Fruit fly (Drosophila melanogaster) whole organism, embryonic: ENCODE data around the gene Pp1alpha-96A.

Experiments
- Bgb ChIP-seq: fragments of 200-800 bp; sonication (Bioruptor generic); IDR thresholded peaks from 2 replicates; pipeline ENCODE4 v1.3.6; 2022; ENCODE audit warnings: missing biosample characterization, missing genetic modification characterization; ENCODE audit not compliant: partially characterized antibody
- CG10654 ChIP-seq: fragments of 200-800 bp; sonication (Bioruptor generic); optimal IDR thresholded peaks from 2 replicates; lab custom pipeline; 2016; ENCODE audit warnings: missing biosample characterization, missing genetic modification characterization
- CG10979 ChIP-seq: fragments of 200-800 bp; sonication (Bioruptor generic); optimal IDR thresholded peaks from 2 replicates; lab custom pipeline; 2018; ENCODE audit warnings: missing biosample characterization, mild to moderate bottlenecking, missing genetic modification characterization, moderate library complexity
- CG11093 ChIP-seq: fragments of 200-800 bp; sonication (Bioruptor generic); IDR thresholded peaks from 3 replicates; pipeline ENCODE4 v1.3.6; 2022; ENCODE audit warnings: missing biosample characterization, missing genetic modification characterization
- CG11560 ChIP-seq: fragments of 200-800 bp; sonication (Bioruptor generic); IDR thresholded peaks from 3 replicates; pipeline ENCODE4 v1.3.6; 2022; ENCODE audit warnings: missing biosample characterization, missing genetic modification characterization
- CG13624 ChIP-seq: fragments of 200-800 bp; sonication (Bioruptor generic); optimal IDR thresholded peaks from 2 replicates; lab custom pipeline; 2016; ENCODE audit warnings: missing biosample characterization, missing genetic modification characterization
- CG1832 ChIP-seq: fragments of 200-800 bp; sonication (Bioruptor generic); optimal IDR thresholded peaks from 2 replicates; lab custom pipeline; 2017; ENCODE audit warnings: missing biosample characterization, mild to moderate bottlenecking, missing genetic modification characterization, inconsistent platforms
- CG2129 ChIP-seq: fragments of 200-800 bp; sonication (Bioruptor generic); IDR thresholded peaks from 2 replicates; pipeline ENCODE4 v1.3.6; 2022; ENCODE audit warnings: missing biosample characterization, missing genetic modification characterization; ENCODE audit not compliant: partially characterized antibody
- CG2202 ChIP-seq: fragments of 200-800 bp; sonication (Bioruptor generic); optimal IDR thresholded peaks from 2 replicates; lab custom pipeline; 2018; ENCODE audit warnings: missing biosample characterization, mild to moderate bottlenecking, missing genetic modification characterization
- CG2889 ChIP-seq: fragments of 200-800 bp; sonication (Bioruptor generic); IDR thresholded peaks from 3 replicates; pipeline ENCODE4 v1.3.6; 2022; ENCODE audit warnings: missing biosample characterization, missing genetic modification characterization
- CG34422 ChIP-seq: fragments of 200-800 bp; sonication (Bioruptor generic); IDR thresholded peaks from 3 replicates; pipeline ENCODE4 v1.3.6; 2022; ENCODE audit warnings: missing biosample characterization, missing genetic modification characterization
- CG3995 ChIP-seq: fragments of 200-800 bp; sonication (Bioruptor generic); optimal IDR thresholded peaks from 3 replicates; lab custom pipeline; 2016; ENCODE audit warnings: missing biosample characterization, missing genetic modification characterization
- CG6254 ChIP-seq: fragments of 200-800 bp; sonication (Bioruptor generic); optimal IDR thresholded peaks from 3 replicates; lab custom pipeline; 2017; ENCODE audit warnings: mild to moderate bottlenecking, missing biosample characterization, missing genetic modification reagents, missing genetic modification characterization
- CG6683 ChIP-seq: fragments of 200-800 bp; sonication (Bioruptor generic); optimal IDR thresholded peaks from 2 replicates; lab custom pipeline; 2017; ENCODE audit warnings: missing biosample characterization, mild to moderate bottlenecking, missing genetic modification characterization, missing genetic modification reagents
- CG6689 ChIP-seq: fragments of 200-800 bp; sonication (Bioruptor generic); IDR thresholded peaks from 2 replicates; pipeline ENCODE4 v1.3.6; 2022; ENCODE audit warnings: missing biosample characterization, missing genetic modification characterization
- CG6791 ChIP-seq: fragments of 200-800 bp; sonication (Bioruptor generic); IDR thresholded peaks from 3 replicates; pipeline ENCODE4 v1.3.6; 2022; ENCODE audit warnings: missing biosample characterization, missing genetic modification characterization; ENCODE audit not compliant: partially characterized antibody
- CG6813 ChIP-seq: fragments of 200-800 bp; sonication (Bioruptor generic); optimal IDR thresholded peaks from 2 replicates; lab custom pipeline; 2017; ENCODE audit warnings: missing biosample characterization, missing genetic modification characterization, mild to moderate bottlenecking, moderate library complexity, missing genetic modification reagents
- CG7372 ChIP-seq: fragments of 200-800 bp; sonication (Bioruptor generic); IDR thresholded peaks from 2 replicates; pipeline ENCODE4 v1.3.6; 2022; ENCODE audit warnings: missing biosample characterization, missing genetic modification characterization
- Dad ChIP-seq: fragments of 200-800 bp; sonication (Bioruptor generic); optimal IDR thresholded peaks from 3 replicates; lab custom pipeline; 2016; ENCODE audit warnings: missing biosample characterization, missing genetic modification characterization
- Doc3 ChIP-seq: fragments of 200-800 bp; sonication (Bioruptor generic); IDR thresholded peaks from 3 replicates; pipeline ENCODE4 v1.3.6; 2022; ENCODE audit warnings: missing biosample characterization, missing genetic modification characterization; ENCODE audit not compliant: partially characterized antibody
- Ets97D ChIP-seq: fragments of 200-800 bp; sonication (Bioruptor generic); optimal IDR thresholded peaks from 3 replicates; lab custom pipeline; 2016; ENCODE audit warnings: missing biosample characterization, missing genetic modification characterization
- Fer3 ChIP-seq: fragments of 200-800 bp; sonication (Bioruptor generic); optimal IDR thresholded peaks from 2 replicates; lab custom pipeline; 2018; ENCODE audit warnings: missing biosample characterization, mild to moderate bottlenecking, missing genetic modification characterization, moderate library complexity
- GATAe ChIP-seq: fragments of 200-800 bp; sonication (Bioruptor generic); conservative IDR thresholded peaks from 2 replicates; pipeline ENCODE4 v1.3.6; 2022; ENCODE audit warnings: missing biosample characterization, missing genetic modification characterization
- Hr51 ChIP-seq, 2 experiments: fragments of 200-800 bp; sonication (Bioruptor generic); optimal IDR thresholded peaks; 2 replicates in 1 of 2; 3 replicates in 1 of 2; lab custom pipeline; 2016 to 2018; ENCODE audit warnings: missing biosample characterization in 2 of 2, missing genetic modification characterization in 2 of 2, mild to moderate bottlenecking in 1 of 2, moderate library complexity in 1 of 2
- MESR4 ChIP-seq: fragments of 200-800 bp; sonication (Bioruptor generic); optimal IDR thresholded peaks from 2 replicates; lab custom pipeline; 2018; ENCODE audit warnings: missing biosample characterization, mild to moderate bottlenecking, missing genetic modification characterization, moderate library complexity
- Med ChIP-seq: fragments of 200-800 bp; sonication (Bioruptor generic); peaks from one replicate; lab custom pipeline; 2016; ENCODE audit warnings: missing biosample characterization, missing genetic modification characterization, mild to moderate bottlenecking, inconsistent platforms, moderate library complexity
- Optix ChIP-seq: fragments of 200-800 bp; sonication (Bioruptor generic); IDR thresholded peaks from 3 replicates; pipeline ENCODE4 v1.3.6; 2022; ENCODE audit warnings: missing biosample characterization, missing genetic modification characterization
- Ravus ChIP-seq: fragments of 200-800 bp; sonication (Bioruptor generic); IDR thresholded peaks from 2 replicates; pipeline ENCODE4 v1.3.6; 2022; ENCODE audit warnings: missing biosample characterization, missing genetic modification characterization
- Scr ChIP-seq: fragments of 200-800 bp; sonication (Bioruptor generic); IDR thresholded peaks from 2 replicates; pipeline ENCODE4 v1.3.6; 2022; ENCODE audit warnings: missing biosample characterization, missing genetic modification characterization; ENCODE audit not compliant: partially characterized antibody
- Sox102F ChIP-seq: fragments of 200-800 bp; sonication (Bioruptor generic); optimal IDR thresholded peaks from 2 replicates; lab custom pipeline; 2018; ENCODE audit warnings: missing biosample characterization, mild to moderate bottlenecking, missing genetic modification characterization, moderate library complexity
- Sry-δ ChIP-seq: fragments of 200-800 bp; sonication (Bioruptor generic); optimal IDR thresholded peaks from 2 replicates; lab custom pipeline; 2016; ENCODE audit warnings: missing biosample characterization, missing genetic modification characterization
- Xrp1 ChIP-seq: fragments of 200-800 bp; sonication (Bioruptor generic); IDR thresholded peaks from 2 replicates; pipeline ENCODE4 v1.3.6; 2022; ENCODE audit warnings: missing biosample characterization, missing genetic modification characterization
- ase ChIP-seq: fragments of 200-800 bp; sonication (Bioruptor generic); IDR thresholded peaks from 3 replicates; pipeline ENCODE4 v1.3.6; 2022; ENCODE audit warnings: missing biosample characterization, missing genetic modification characterization
- ash1 ChIP-seq: fragments of 200-800 bp; sonication (Bioruptor generic); optimal IDR thresholded peaks from 2 replicates; lab custom pipeline; 2018; ENCODE audit warnings: missing biosample characterization, mild to moderate bottlenecking, missing genetic modification characterization
- ato ChIP-seq: fragments of 200-800 bp; sonication (Bioruptor generic); IDR thresholded peaks from 2 replicates; pipeline ENCODE4 v1.3.6; 2022; ENCODE audit warnings: missing biosample characterization, missing genetic modification characterization; ENCODE audit not compliant: partially characterized antibody
- bcd ChIP-seq: fragments of 200-800 bp; sonication (Bioruptor generic); optimal IDR thresholded peaks from 2 replicates; lab custom pipeline; 2017; ENCODE audit warnings: missing biosample characterization, mild to moderate bottlenecking, missing genetic modification characterization
- bsh ChIP-seq, 2 experiments: fragments of 200-800 bp; sonication (Bioruptor generic); optimal IDR thresholded peaks; 2 replicates each; lab custom pipeline; 2017 to 2018; ENCODE audit warnings: mild to moderate bottlenecking in 2 of 2, missing biosample characterization in 2 of 2, missing genetic modification characterization in 2 of 2, moderate library complexity in 1 of 2
- chm ChIP-seq: fragments of 200-800 bp; sonication (Bioruptor generic); IDR thresholded peaks from 2 replicates; pipeline ENCODE4 v1.3.6; 2022; ENCODE audit warnings: missing biosample characterization, missing genetic modification characterization
- dimm ChIP-seq: fragments of 200-800 bp; sonication (Bioruptor generic); IDR thresholded peaks from 2 replicates; pipeline ENCODE4 v1.3.6; 2022; ENCODE audit warnings: missing biosample characterization, missing genetic modification characterization
- dmrt99B ChIP-seq: fragments of 200-800 bp; sonication (Bioruptor generic); optimal IDR thresholded peaks from 2 replicates; lab custom pipeline; 2018; ENCODE audit warnings: missing biosample characterization, mild to moderate bottlenecking, missing genetic modification characterization, moderate library complexity
- en ChIP-seq: fragments of 200-800 bp; sonication (Bioruptor generic); optimal IDR thresholded peaks from 2 replicates; lab custom pipeline; 2016; ENCODE audit warnings: missing biosample characterization, missing genetic modification characterization
- gro ChIP-seq: fragments of 200-800 bp; sonication (Bioruptor generic); optimal IDR thresholded peaks from 2 replicates; lab custom pipeline; 2016; ENCODE audit warnings: missing biosample characterization, missing genetic modification characterization
- h ChIP-seq: fragments of >200 bp; optimal IDR thresholded peaks from 2 replicates; lab custom pipeline; 2017
- ken ChIP-seq: fragments of 200-800 bp; sonication (Bioruptor generic); IDR thresholded peaks from 3 replicates; pipeline ENCODE4 v1.3.6; 2022; ENCODE audit warnings: missing biosample characterization, missing genetic modification characterization
- lmd ChIP-seq: fragments of 200-800 bp; sonication (Bioruptor generic); IDR thresholded peaks from 2 replicates; pipeline ENCODE4 v1.3.6; 2022; ENCODE audit warnings: missing biosample characterization, missing genetic modification characterization
- lov ChIP-seq, 2 experiments: fragments of 200-800 bp in 1 of 2; fragments of >200 bp in 1 of 2; sonication (Bioruptor generic) in 1 of 2; IDR thresholded peaks in 1 of 2; optimal IDR thresholded peaks in 1 of 2; 2 replicates in 1 of 2; 3 replicates in 1 of 2; pipeline versions ENCODE4 v1.3.6 to Lab custom; 2017 to 2022; ENCODE audit warnings: missing biosample characterization in 1 of 2, missing genetic modification characterization in 1 of 2
- shn ChIP-seq: fragments of 200-800 bp; sonication (Bioruptor generic); optimal IDR thresholded peaks from 3 replicates; lab custom pipeline; 2016; ENCODE audit warnings: missing biosample characterization, missing genetic modification characterization
- slp2 ChIP-seq: fragments of 200-800 bp; sonication (Bioruptor generic); optimal IDR thresholded peaks from 2 replicates; lab custom pipeline; 2016; ENCODE audit warnings: missing biosample characterization, missing genetic modification characterization
- so ChIP-seq: fragments of 200-800 bp; sonication (Bioruptor generic); IDR thresholded peaks from 3 replicates; pipeline ENCODE4 v1.3.6; 2022; ENCODE audit warnings: missing biosample characterization, missing genetic modification characterization
- unpg ChIP-seq: fragments of 200-800 bp; sonication (Bioruptor generic); optimal IDR thresholded peaks from 3 replicates; lab custom pipeline; 2018; ENCODE audit warnings: missing biosample characterization, mild to moderate bottlenecking, missing genetic modification characterization, moderate library complexity

The Pp1alpha-96A gene

dm6 chr3R:24567427-24567771, 49.3 kb downstream of the Pp1alpha-96A start (continued):
- peak; percentile 89 for TF ChIP-seq ken (GFP tag; lab: Robert Waterston, UW)
- peak; percentile 69 for TF ChIP-seq CG2202 (tag; lab: Kevin White, UChicago)
- no peak for TF ChIP-seq Doc3 (GFP tag; lab: Robert Waterston, UW)
- TF ChIP-seq CG6254: no peak
- TF ChIP-seq h (lab: Kevin White, UChicago): no peak
- no peak for TF ChIP-seq ash1
- TF ChIP-seq Dad (GFP tag; lab: Kevin White, UChicago): peak; percentile 86
- peak; percentile 92 for TF ChIP-seq CG34422 (GFP tag; lab: Robert Waterston, UW)
- TF ChIP-seq CG7372 (GFP tag; lab: Robert Waterston, UW): peak; percentile 83
- TF ChIP-seq MESR4 (GFP tag; lab: Kevin White, UChicago): peak; percentile 18
- peak; percentile 81 for TF ChIP-seq en (GFP tag; lab: Kevin White, UChicago)
- TF ChIP-seq CG13624: peak; percentile 98
- no peak for TF ChIP-seq lov (optimal IDR thresholded peaks at IDR 0.05; lab: Kevin White, UChicago)
- peak; percentile 74; the same call in 1 of the 3 replicates for TF ChIP-seq lov (GFP tag; IDR thresholded peaks at IDR 0.05; lab: Robert Waterston, UW)
- peak; percentile 88 for TF ChIP-seq Xrp1 (GFP tag; lab: Robert Waterston, UW)
- no peak for TF ChIP-seq CG1832 (GFP tag; lab: Kevin White, UChicago)
- TF ChIP-seq dmrt99B: peak; percentile 90
- TF ChIP-seq Sry-δ (GFP tag; lab: Kevin White, UChicago): peak; percentile 58
- TF ChIP-seq CG3995 (GFP tag; lab: Kevin White, UChicago): peak; percentile 45
- peak; percentile 80 for TF ChIP-seq CG10654
- TF ChIP-seq ase: peak; percentile 79; the same call in 2 of the 3 replicates
- TF ChIP-seq Bgb (GFP tag; lab: Robert Waterston, UW): no peak
- TF ChIP-seq so (GFP tag; lab: Robert Waterston, UW): peak; percentile 93
- peak; percentile 37; the same call in 1 of the 2 replicates for TF ChIP-seq GATAe (GFP tag; lab: Robert Waterston, UW)
- TF ChIP-seq Med (GFP tag; lab: Kevin White, UChicago): peak; percentile 99
- peak; percentile 90 for TF ChIP-seq unpg
- peak; percentile 88 for TF ChIP-seq chm
- peak; percentile 94 for TF ChIP-seq Sox102F (GFP tag; lab: Kevin White, UChicago)
- peak; percentile 79 for TF ChIP-seq slp2 (GFP tag; lab: Kevin White, UChicago)
- TF ChIP-seq Fer3 (tag; lab: Kevin White, UChicago): peak; percentile 86
- TF ChIP-seq bsh (GFP tag; optimal IDR thresholded peaks at IDR 0.05; lab: Kevin White, UChicago): peak; percentile 6 to 89
- peak; percentile 59; the same call in 2 of the 3 replicates for TF ChIP-seq Optix (GFP tag; lab: Robert Waterston, UW)
- TF ChIP-seq dimm (GFP tag; lab: Robert Waterston, UW): no peak
- peak; percentile 80 for TF ChIP-seq CG11093 (GFP tag; lab: Robert Waterston, UW)
- TF ChIP-seq CG2889: peak; percentile 82
- TF ChIP-seq bcd (GFP tag; lab: Kevin White, UChicago): peak; percentile 82
- TF ChIP-seq gro (GFP tag; lab: Kevin White, UChicago): peak; percentile 93
- TF ChIP-seq CG6813 (GFP tag; lab: Kevin White, UChicago): peak; percentile 71
- peak; percentile 90 for TF ChIP-seq lmd
- TF ChIP-seq Ravus (GFP tag; lab: Robert Waterston, UW): peak; percentile 83
- peak; percentile 76 for TF ChIP-seq CG10979 (tag; lab: Kevin White, UChicago)
- no peak for TF ChIP-seq Scr (GFP tag; lab: Robert Waterston, UW)
- TF ChIP-seq Ets97D (GFP tag; lab: Kevin White, UChicago): peak; percentile 73
- no peak for TF ChIP-seq CG2129
- peak; percentile 85 for TF ChIP-seq CG6689 (GFP tag; lab: Robert Waterston, UW)
- TF ChIP-seq shn: peak; percentile 80
- TF ChIP-seq ato (GFP tag; lab: Robert Waterston, UW): no peak
- peak; percentile 64 for TF ChIP-seq CG6683 (GFP tag; lab: Kevin White, UChicago)
- TF ChIP-seq Hr51 (GFP tag; optimal IDR thresholded peaks at IDR 0.05; lab: Kevin White, UChicago): peak; percentile 77 to 90
- no peak for TF ChIP-seq CG6791 (GFP tag; lab: Robert Waterston, UW)
- no peak for TF ChIP-seq CG11560 (tag; lab: Robert Waterston, UW)
